Worm (Caenorhabditis elegans): ENCODE data around the gene W03F9.1.

The W03F9.1 gene

DNA sequence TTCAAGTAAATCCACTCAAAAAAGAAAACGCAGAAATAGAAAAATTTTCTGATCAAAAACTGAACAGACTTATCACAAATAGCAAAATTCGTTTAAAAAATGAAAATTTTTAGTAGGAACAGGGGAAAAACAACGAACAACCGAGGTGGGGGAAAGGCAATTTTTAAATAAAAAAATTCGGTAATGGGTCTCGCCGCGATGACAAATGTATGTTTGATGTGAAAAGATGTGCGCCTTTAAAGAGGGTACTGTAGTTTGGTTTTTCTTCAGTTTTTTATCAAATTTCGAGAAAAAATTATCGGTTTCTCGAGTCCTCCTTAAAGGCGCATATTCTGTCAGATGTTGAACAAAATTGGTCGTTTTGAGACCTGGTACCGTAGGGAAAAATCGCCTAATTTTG is 2.6 kb downstream of the W03F9.1 start:
- TF ChIP-seq madf-9 (GFP tag; conservative IDR thresholded peaks at IDR 0.05) (no peak), ztf-11 (tag; optimal IDR thresholded peaks at IDR 0.05) (no peak), nhr-48 (tag; optimal IDR thresholded peaks at IDR 0.05) (no peak), aly-2 (tag; optimal IDR thresholded peaks at IDR 0.05) (no peak), F49E8.2 (tag; optimal IDR thresholded peaks at IDR 0.05; ENCODE audit: borderline replicate concordance) (peak; percentile 29), F37D6.2 (tag; optimal IDR thresholded peaks at IDR 0.05) (no peak), lim-7 (GFP tag; IDR thresholded peaks at IDR 0.05) (peak; percentile 56), hlh-30 (tag; optimal IDR thresholded peaks at IDR 0.05; ENCODE audit: insufficient read depth) (no peak), mxl-3 (GFP tag; optimal IDR thresholded peaks at IDR 0.05) (no peak), unc-130 (GFP tag; optimal IDR thresholded peaks at IDR 0.05) (no peak), nhr-41 (GFP tag; IDR thresholded peaks at IDR 0.05) (no peak), nhr-11 (tag; optimal IDR thresholded peaks at IDR 0.05) (no peak), Y75B8A.6 (GFP tag; IDR thresholded peaks at IDR 0.05) (no peak), mep-1 (tag; optimal IDR thresholded peaks at IDR 0.05) (no peak), lin-13 (GFP tag; optimal IDR thresholded peaks at IDR 0.05) (no peak), arid-1 (GFP tag; conservative IDR thresholded peaks at IDR 0.05) (0 out of 2 replicates have a peak, but pooled peaks have one; percentile 18), ctbp-1 (GFP tag; IDR thresholded peaks at IDR 0.05) (no peak), D1046.2 (GFP tag; IDR thresholded peaks at IDR 0.05) (no peak), aha-1 (tag) (peak; percentile 70), F44E2.7 (GFP tag; IDR thresholded peaks at IDR 0.05) (no peak), hif-1 (tag; optimal IDR thresholded peaks at IDR 0.05) (no peak), zfp-3 (GFP tag; conservative IDR thresholded peaks at IDR 0.05) (no peak), ZK337.2 (GFP tag; IDR thresholded peaks at IDR 0.05) (no peak), cey-2 (tag; optimal IDR thresholded peaks at IDR 0.05; ENCODE audit: borderline replicate concordance, insufficient read depth) (no peak), nhr-28 (tag; optimal IDR thresholded peaks at IDR 0.05) (no peak), lin-38 (GFP tag; IDR thresholded peaks at IDR 0.05) (peak; percentile 24)

DNA sequence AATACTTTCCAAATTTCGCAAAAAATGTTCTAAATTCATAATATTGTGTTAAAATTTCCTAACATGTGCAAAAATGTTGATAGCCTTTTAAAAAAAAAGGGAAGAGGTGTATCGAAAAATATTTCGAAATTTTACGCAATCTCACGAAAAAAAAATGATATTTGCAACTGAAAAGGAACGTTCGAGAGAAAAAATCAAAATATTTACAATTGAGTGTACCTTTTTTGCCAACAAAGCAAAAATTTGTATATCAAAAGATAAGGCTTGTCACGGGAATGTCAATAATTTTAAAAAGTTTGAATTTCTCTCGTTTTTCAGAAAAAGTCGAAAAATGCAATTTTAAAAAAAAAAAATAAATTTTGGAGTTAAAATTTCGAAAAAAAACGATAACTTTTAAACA is 3.0 kb downstream of the W03F9.1 start:
- peak in 1 of 2 experiments; percentile 12 for TF ChIP-seq hif-1 (tag; optimal IDR thresholded peaks at IDR 0.05)
- peak in 1 of 2 experiments; percentile 46 for TF ChIP-seq daf-16 (GFP tag; optimal IDR thresholded peaks at IDR 0.05)
- TF ChIP-seq daf-16 (tag; optimal IDR thresholded peaks at IDR 0.05), result peak; percentile 72
- peak; percentile 8 for TF ChIP-seq mep-1 (tag; optimal IDR thresholded peaks at IDR 0.05)
- no peak for TF ChIP-seq Y75B8A.6 (GFP tag; IDR thresholded peaks at IDR 0.05)
- peak; percentile 72 for TF ChIP-seq T20F7.1 (GFP tag; optimal IDR thresholded peaks at IDR 0.05)
- no peak for TF ChIP-seq nhr-111 (GFP tag; optimal IDR thresholded peaks at IDR 0.05)
- TF ChIP-seq dve-1 (tag; optimal IDR thresholded peaks at IDR 0.05; ENCODE audit: insufficient read depth), result peak; percentile 60
- TF ChIP-seq saeg-2 (GFP tag; IDR thresholded peaks at IDR 0.05), result 0 out of 2 replicates have a peak, but pooled peaks have one; percentile 28
- TF ChIP-seq ztf-7 (tag; optimal IDR thresholded peaks at IDR 0.05), result peak; percentile 92
- TF ChIP-seq zip-2 (tag; optimal IDR thresholded peaks at IDR 0.05), result peak; percentile 99
- peak; percentile 17 for TF ChIP-seq nhr-102 (tag; optimal IDR thresholded peaks at IDR 0.05)
- TF ChIP-seq lin-38 (GFP tag; IDR thresholded peaks at IDR 0.05), result peak; percentile 30; the same call in 1 of the 2 replicates
- peak; percentile 10; the same call in 1 of the 2 replicates for TF ChIP-seq pha-4 (GFP tag; IDR thresholded peaks at IDR 0.05)
- no peak for TF ChIP-seq pha-4 (tag; optimal IDR thresholded peaks at IDR 0.05)
- 0 out of 2 replicates have a peak, but pooled peaks have one; percentile 24 for TF ChIP-seq ctbp-1 (GFP tag; IDR thresholded peaks at IDR 0.05)
- TF ChIP-seq Y105C5A.15 (GFP tag; IDR thresholded peaks at IDR 0.05), result no peak
- peak; percentile 56 for TF ChIP-seq dmd-6 (GFP tag; IDR thresholded peaks at IDR 0.05)
- peak; percentile 18 for TF ChIP-seq hlh-30 (tag; optimal IDR thresholded peaks at IDR 0.05; ENCODE audit: insufficient read depth)
- TF ChIP-seq hlh-11 (tag; optimal IDR thresholded peaks at IDR 0.05), result peak; percentile 13
- TF ChIP-seq lsy-2 (tag; optimal IDR thresholded peaks at IDR 0.05), result peak in 1 of 2 experiments; percentile 45
- no peak for TF ChIP-seq lir-3 (tag; optimal IDR thresholded peaks at IDR 0.05)
